Fruit fly (Drosophila melanogaster): ENCODE measurements around the gene Remo.

Remo gene

dm6 chrX:13337454-13337853 is 49.6 kb downstream of the Remo start, which contains the start of gene RpS15Aa (continued):
- no peak for TF ChIP-seq CG3838 (GFP tag; optimal IDR thresholded peaks at IDR 0.05)
- peak; percentile 86 for TF ChIP-seq CG6765 (GFP tag; optimal IDR thresholded peaks at IDR 0.05)
- no peak for TF ChIP-seq cg (GFP tag; optimal IDR thresholded peaks at IDR 0.05)
- peak; percentile 41; the same call in 2 of the 3 replicates for TF ChIP-seq croc (GFP tag; conservative IDR thresholded peaks at IDR 0.05)
- peak; percentile 54 for TF ChIP-seq Vsx1 (GFP tag; optimal IDR thresholded peaks at IDR 0.05)
- TF ChIP-seq dan (GFP tag; IDR thresholded peaks at IDR 0.05): no peak
- TF ChIP-seq caup (GFP tag; optimal IDR thresholded peaks at IDR 0.05; ENCODE audit: severe bottlenecking): peak; percentile 90
- TF ChIP-seq fd96Cb (tag; optimal IDR thresholded peaks at IDR 0.05): no peak
- peak; percentile 58 for TF ChIP-seq salm (tag; optimal IDR thresholded peaks at IDR 0.05)
- peak; percentile 63 for TF ChIP-seq CG6689 (GFP tag; IDR thresholded peaks at IDR 0.05)
- TF ChIP-seq CG3407 (GFP tag; optimal IDR thresholded peaks at IDR 0.05): peak; percentile 47
- TF ChIP-seq so (GFP tag; IDR thresholded peaks at IDR 0.05): 0 out of 3 replicates have a peak, but pooled peaks have one; percentile 48
- peak; percentile 74 for TF ChIP-seq en (GFP tag; optimal IDR thresholded peaks at IDR 0.05)
- peak; percentile 76 for TF ChIP-seq CG6854 (GFP tag; optimal IDR thresholded peaks at IDR 0.05)
- peak; percentile 26 for TF ChIP-seq twi (tag; optimal IDR thresholded peaks at IDR 0.05)
- peak; percentile 67; the same call in 1 of the 3 replicates for TF ChIP-seq C15 (GFP tag; IDR thresholded peaks at IDR 0.05)
- peak; percentile 74 for TF ChIP-seq Xbp1 (GFP tag; optimal IDR thresholded peaks at IDR 0.05)
- TF ChIP-seq CG7963 (GFP tag; IDR thresholded peaks at IDR 0.05; ENCODE audit: partially characterized antibody): peak; percentile 46; the same call in 1 of the 3 replicates
- 0 out of 2 replicates have a peak, but pooled peaks have one; percentile 15 for TF ChIP-seq Poxn (GFP tag; IDR thresholded peaks at IDR 0.05)
- TF ChIP-seq Antp (GFP tag; optimal IDR thresholded peaks at IDR 0.05): peak; percentile 69
- TF ChIP-seq CG2678 (tag; optimal IDR thresholded peaks at IDR 0.05): peak; percentile 51
- TF ChIP-seq CG9797 (GFP tag; optimal IDR thresholded peaks at IDR 0.05): peak; percentile 60
- peak; percentile 71 for TF ChIP-seq odd (GFP tag; optimal IDR thresholded peaks at IDR 0.05)
- peak; percentile 38 for TF ChIP-seq pum (GFP tag; optimal IDR thresholded peaks at IDR 0.05)
- peak; percentile 50 for TF ChIP-seq CG18764 (GFP tag; optimal IDR thresholded peaks at IDR 0.05)
- no peak for TF ChIP-seq corto (GFP tag; optimal IDR thresholded peaks at IDR 0.05)
- TF ChIP-seq cas (GFP tag; IDR thresholded peaks at IDR 0.05): no peak
- TF ChIP-seq bcd (GFP tag; optimal IDR thresholded peaks at IDR 0.05): peak; percentile 87
- peak; percentile 55 for TF ChIP-seq CG1529 (GFP tag; optimal IDR thresholded peaks at IDR 0.05)
- peak; percentile 38 for TF ChIP-seq bigmax (GFP tag; optimal IDR thresholded peaks at IDR 0.05)
- peak; percentile 70 for TF ChIP-seq unpg (GFP tag; optimal IDR thresholded peaks at IDR 0.05)
- TF ChIP-seq hth (optimal IDR thresholded peaks at IDR 0.05): no peak
- TF ChIP-seq dpn (GFP tag; optimal IDR thresholded peaks at IDR 0.05): peak; percentile 34 to 79
- peak; percentile 89 for TF ChIP-seq lab (GFP tag; optimal IDR thresholded peaks at IDR 0.05)
- 0 out of 2 replicates have a peak, but pooled peaks have one; percentile 21 for TF ChIP-seq CG4404 (GFP tag; IDR thresholded peaks at IDR 0.05)
- TF ChIP-seq Bdp1 (GFP tag; optimal IDR thresholded peaks at IDR 0.05): no peak
- TF ChIP-seq Adf1 (GFP tag; IDR thresholded peaks at IDR 0.05): peak; percentile 39
- TF ChIP-seq CG15601 (tag; optimal IDR thresholded peaks at IDR 0.05): peak; percentile 39
- TF ChIP-seq nmo (GFP tag; optimal IDR thresholded peaks at IDR 0.05): peak; percentile 46
- TF ChIP-seq Eip74EF (GFP tag; optimal IDR thresholded peaks at IDR 0.05): peak in 1 of 2 experiments; percentile 44
- peak; percentile 9 for TF ChIP-seq CG3065 (GFP tag; optimal IDR thresholded peaks at IDR 0.05)
- TF ChIP-seq CG6683 (GFP tag; optimal IDR thresholded peaks at IDR 0.05): peak; percentile 23
- TF ChIP-seq her (GFP tag; optimal IDR thresholded peaks at IDR 0.05): peak; percentile 75
- peak; percentile 59 for TF ChIP-seq maf-S (GFP tag; optimal IDR thresholded peaks at IDR 0.05)
- peak; percentile 78 for TF ChIP-seq Rx (GFP tag; IDR thresholded peaks at IDR 0.05)
- TF ChIP-seq sob (GFP tag; IDR thresholded peaks at IDR 0.05): peak; percentile 83
- TF ChIP-seq CG17359 (tag; optimal IDR thresholded peaks at IDR 0.05): peak; percentile 59
- no peak for TF ChIP-seq cad (GFP tag; optimal IDR thresholded peaks at IDR 0.05)
- peak; percentile 42 for TF ChIP-seq CG12299 (tag; optimal IDR thresholded peaks at IDR 0.05)
- peak; percentile 37; the same call in 2 of the 3 replicates for TF ChIP-seq CG14860 (GFP tag; IDR thresholded peaks at IDR 0.05; ENCODE audit: partially characterized antibody)
